Fruit fly (Drosophila melanogaster): ENCODE measurements around the gene CG7691.

CG7691 gene

DNA sequence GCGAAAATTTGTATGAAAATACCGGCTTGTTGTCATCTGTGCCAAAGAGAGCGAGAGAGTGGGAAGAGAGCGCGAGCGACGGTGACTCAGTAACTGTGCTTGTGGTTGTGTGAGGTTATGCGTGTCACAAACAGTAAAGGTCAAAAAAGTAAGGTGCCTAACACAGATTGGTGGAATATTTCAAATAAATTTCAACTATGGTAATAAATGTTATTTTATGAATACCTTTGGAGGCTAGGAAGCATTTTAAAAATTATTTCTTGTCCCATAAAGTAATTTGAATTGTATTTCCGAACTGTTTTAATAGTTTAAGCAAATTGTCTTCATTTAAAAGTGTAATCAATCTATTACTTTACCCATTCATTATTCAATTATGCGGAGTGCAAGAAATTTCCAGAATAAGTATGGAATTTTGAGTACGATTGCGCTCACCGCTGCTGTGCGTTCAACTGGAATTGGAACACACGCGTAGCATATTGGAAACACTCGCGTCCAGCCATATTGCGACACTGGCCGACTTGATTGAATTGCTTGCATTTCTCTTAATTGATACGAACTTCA, 14.1 kb downstream of the CG7691 start (continued):
- TF ChIP-seq fd96Cb (tag; optimal IDR thresholded peaks at IDR 0.05) (peak; percentile 94), ara (GFP tag; IDR thresholded peaks at IDR 0.05) (peak; percentile 87), BEAF-32 (GFP tag; optimal IDR thresholded peaks at IDR 0.05) (peak; percentile 14), bcd (GFP tag; optimal IDR thresholded peaks at IDR 0.05) (peak; percentile 92), CG31365 (tag; optimal IDR thresholded peaks at IDR 0.05) (peak; percentile 68), pb (GFP tag; optimal IDR thresholded peaks at IDR 0.05) (peak; percentile 80), CG17568 (GFP tag; optimal IDR thresholded peaks at IDR 0.05) (peak; percentile 92), Six4 (GFP tag; optimal IDR thresholded peaks at IDR 0.05) (peak; percentile 89), Neu2 (GFP tag; optimal IDR thresholded peaks at IDR 0.05; ENCODE audit: borderline replicate concordance) (peak; percentile 70), D (optimal IDR thresholded peaks at IDR 0.05) (no peak), D (GFP tag; optimal IDR thresholded peaks at IDR 0.05) (peak; percentile 92), ewg (GFP tag; optimal IDR thresholded peaks at IDR 0.05) (peak; percentile 90), CG12769 (tag; optimal IDR thresholded peaks at IDR 0.05) (peak; percentile 95), CG4820 (GFP tag; optimal IDR thresholded peaks at IDR 0.05) (peak; percentile 89), sisA (GFP tag; IDR thresholded peaks at IDR 0.05) (peak; percentile 90), NC2α (GFP tag; optimal IDR thresholded peaks at IDR 0.05) (peak; percentile 81), Med (GFP tag) (peak; percentile 97), CG2712 (tag; optimal IDR thresholded peaks at IDR 0.05) (peak; percentile 96), zfh2 (GFP tag; optimal IDR thresholded peaks at IDR 0.05) (peak; percentile 87), slp2 (GFP tag; optimal IDR thresholded peaks at IDR 0.05) (peak; percentile 93), pan (optimal IDR thresholded peaks at IDR 0.05) (no peak), pan (GFP tag; optimal IDR thresholded peaks at IDR 0.05 in 1 of 2, IDR thresholded peaks at IDR 0.05 in 1 of 2) (peak in 1 of 2 experiments; percentile 92), sc (optimal IDR thresholded peaks at IDR 0.05) (no peak), sc (GFP tag; optimal IDR thresholded peaks at IDR 0.05) (peak; percentile 92), E2f1 (GFP tag; IDR thresholded peaks at IDR 0.05) (peak; percentile 91), HLH54F (GFP tag; optimal IDR thresholded peaks at IDR 0.05) (peak; percentile 94), CG12942 (GFP tag; optimal IDR thresholded peaks at IDR 0.05) (peak; percentile 92), CG3847 (GFP tag; IDR thresholded peaks at IDR 0.05) (peak; percentile 94), tna (GFP tag; IDR thresholded peaks at IDR 0.05; ENCODE audit: partially characterized antibody) (no peak), bowl (GFP tag; IDR thresholded peaks at IDR 0.05) (peak; percentile 68; the same call in 1 of the 2 replicates), mld (GFP tag; IDR thresholded peaks at IDR 0.05; ENCODE audit: partially characterized antibody) (no peak), eve (GFP tag; optimal IDR thresholded peaks at IDR 0.05) (peak; percentile 37 to 99), dpn (GFP tag; optimal IDR thresholded peaks at IDR 0.05) (peak; percentile 93 to 96), CG15011 (GFP tag; optimal IDR thresholded peaks at IDR 0.05) (peak; percentile 81), CG17802 (tag; optimal IDR thresholded peaks at IDR 0.05) (peak; percentile 43), Doc2 (GFP tag; IDR thresholded peaks at IDR 0.05) (peak; percentile 61), Asciz (GFP tag; optimal IDR thresholded peaks at IDR 0.05) (peak; percentile 93), phol (tag; optimal IDR thresholded peaks at IDR 0.05) (peak; percentile 95), CG16815 (GFP tag; optimal IDR thresholded peaks at IDR 0.05) (peak; percentile 91), tgo (GFP tag; IDR thresholded peaks at IDR 0.05) (peak; percentile 93), jumu (GFP tag; optimal IDR thresholded peaks at IDR 0.05) (peak; percentile 83), CG18476 (GFP tag; optimal IDR thresholded peaks at IDR 0.05) (peak; percentile 92), CG14014 (GFP tag; IDR thresholded peaks at IDR 0.05) (peak; percentile 93), CG10979 (tag; optimal IDR thresholded peaks at IDR 0.05) (peak; percentile 94), bigmax (GFP tag; optimal IDR thresholded peaks at IDR 0.05) (peak; percentile 20), Sox100B (GFP tag; optimal IDR thresholded peaks at IDR 0.05) (peak; percentile 94), HLH3B (GFP tag; IDR thresholded peaks at IDR 0.05) (peak; percentile 89), CG12391 (tag; optimal IDR thresholded peaks at IDR 0.05) (peak; percentile 97), grn (GFP tag; optimal IDR thresholded peaks at IDR 0.05) (no peak), CG18764 (GFP tag; optimal IDR thresholded peaks at IDR 0.05) (peak; percentile 86), ranshi (GFP tag; IDR thresholded peaks at IDR 0.05) (peak; percentile 80)

Data from whole organism, embryonic.